ENCODE assay signal across 5 worm cellular contexts in genomic region chrIII:5552072-5552667, ce11.
TF ChIP-seq lines count a peak whose summit lies in the region.

F09F7.6 (minus strand) TSS chrIII:5552135.

TF ChIP-seq in whole organism, L1 larva, 84 proteins besides CTCF, POLR2A, EP300 and RAD21 (continued from another document and continues in another):
- TF ChIP-seq blmp-1 (tag; optimal IDR thresholded peaks at IDR 0.05; lab: Kevin White, UChicago) (peak; percentile 44), sup-37 (GFP tag; optimal IDR thresholded peaks at IDR 0.05; lab: Kevin White, UChicago) (no peak), lin-39 (tag; optimal IDR thresholded peaks at IDR 0.05; lab: Kevin White, UChicago) (peak; percentile 25), skn-1 (tag; optimal IDR thresholded peaks at IDR 0.05; lab: Kevin White, UChicago) (no peak), nhr-12 (tag; optimal IDR thresholded peaks at IDR 0.05; lab: Kevin White, UChicago) (no peak), egl-27 (tag; optimal IDR thresholded peaks at IDR 0.05; lab: Kevin White, UChicago) (no peak), ceh-63 (GFP tag; optimal IDR thresholded peaks at IDR 0.05; lab: Kevin White, UChicago) (no peak), efl-1 (optimal IDR thresholded peaks at IDR 0.05; lab: Kevin White, UChicago) (peak; percentile 37 to 52), efl-1 (GFP tag; optimal IDR thresholded peaks at IDR 0.05 in 1 of 2; lab: Kevin White, UChicago) (peak in 1 of 2 experiments; percentile 96), efl-3 (GFP tag; optimal IDR thresholded peaks at IDR 0.05; lab: Kevin White, UChicago) (no peak), rnt-1 (tag; optimal IDR thresholded peaks at IDR 0.05; lab: Kevin White, UChicago) (peak; percentile 76), lin-35 (GFP tag; optimal IDR thresholded peaks at IDR 0.05; lab: Kevin White, UChicago) (peak; percentile 41 to 81), lir-3 (tag; optimal IDR thresholded peaks at IDR 0.05; lab: Kevin White, UChicago; ENCODE audit: poor library complexity) (peak; percentile 72), swsn-7 (tag; optimal IDR thresholded peaks at IDR 0.05; lab: Kevin White, UChicago) (peak; percentile 46), xbp-1 (tag; optimal IDR thresholded peaks at IDR 0.05; lab: Kevin White, UChicago) (peak; percentile 27), nhr-85 (tag; lab: Kevin White, UChicago) (peak; percentile 98), nhr-237 (tag; optimal IDR thresholded peaks at IDR 0.05; lab: Kevin White, UChicago) (no peak), nhr-71 (tag; optimal IDR thresholded peaks at IDR 0.05; lab: Kevin White, UChicago) (peak; percentile 95), dpl-1 (GFP tag; optimal IDR thresholded peaks at IDR 0.05; lab: Kevin White, UChicago) (peak in 2 of 3 experiments; percentile 21 to 42), nhr-77 (tag; optimal IDR thresholded peaks at IDR 0.05; lab: Kevin White, UChicago) (no peak), snu-23 (GFP tag; optimal IDR thresholded peaks at IDR 0.05; lab: Kevin White, UChicago) (peak; percentile 93), ceh-90 (tag; optimal IDR thresholded peaks at IDR 0.05; lab: Kevin White, UChicago) (no peak), pqm-1 (tag; optimal IDR thresholded peaks at IDR 0.05; lab: Kevin White, UChicago) (no peak), unc-130 (tag; optimal IDR thresholded peaks at IDR 0.05; lab: Kevin White, UChicago) (peak; percentile 89), elt-3 (tag; optimal IDR thresholded peaks at IDR 0.05; lab: Kevin White, UChicago) (peak; percentile 35 to 93 (median 72)), dsc-1 (tag; optimal IDR thresholded peaks at IDR 0.05; lab: Kevin White, UChicago) (peak; percentile 41)

TF ChIP-seq in whole organism, L2 larva, 48 proteins besides CTCF, POLR2A, EP300 and RAD21 (continued from another document and continues in another):
- TF ChIP-seq nhr-129 (tag; optimal IDR thresholded peaks at IDR 0.05; lab: Kevin White, UChicago) (peak; percentile 91), ceh-82 (tag; optimal IDR thresholded peaks at IDR 0.05; lab: Kevin White, UChicago) (no peak), ztf-4 (tag; optimal IDR thresholded peaks at IDR 0.05; lab: Kevin White, UChicago) (peak; percentile 46), sma-9 (GFP tag; optimal IDR thresholded peaks at IDR 0.05; lab: Kevin White, UChicago) (peak; percentile 95), sma-9 (tag; optimal IDR thresholded peaks at IDR 0.05; lab: Kevin White, UChicago) (peak; percentile 36), peb-1 (tag; optimal IDR thresholded peaks at IDR 0.05; lab: Kevin White, UChicago) (no peak), unc-39 (tag; optimal IDR thresholded peaks at IDR 0.05; lab: Kevin White, UChicago) (no peak), ztf-1 (GFP tag; conservative IDR thresholded peaks at IDR 0.05; lab: Robert Waterston, UW) (no peak), nhr-10 (tag; optimal IDR thresholded peaks at IDR 0.05; lab: Kevin White, UChicago) (no peak), fos-1 (tag; optimal IDR thresholded peaks at IDR 0.05; lab: Kevin White, UChicago) (peak; percentile 51), nhr-237 (tag; optimal IDR thresholded peaks at IDR 0.05; lab: Kevin White, UChicago) (no peak), mab-5 (tag; optimal IDR thresholded peaks at IDR 0.05; lab: Kevin White, UChicago) (no peak), aly-2 (tag; optimal IDR thresholded peaks at IDR 0.05; lab: Kevin White, UChicago) (no peak), mdl-1 (tag; optimal IDR thresholded peaks at IDR 0.05; lab: Kevin White, UChicago) (peak; percentile 65 to 68), lin-39 (tag; optimal IDR thresholded peaks at IDR 0.05; lab: Kevin White, UChicago) (no peak), egl-27 (tag; optimal IDR thresholded peaks at IDR 0.05; lab: Kevin White, UChicago) (no peak), lsy-2 (tag; optimal IDR thresholded peaks at IDR 0.05; lab: Kevin White, UChicago) (peak in 1 of 2 experiments; percentile 74), elt-1 (tag; optimal IDR thresholded peaks at IDR 0.05; lab: Kevin White, UChicago) (peak; percentile 40), gmeb-1 (tag; optimal IDR thresholded peaks at IDR 0.05; lab: Kevin White, UChicago) (peak; percentile 60), nhr-21 (tag; optimal IDR thresholded peaks at IDR 0.05; lab: Kevin White, UChicago) (peak; percentile 74), lin-11 (tag; optimal IDR thresholded peaks at IDR 0.05; lab: Kevin White, UChicago) (no peak), C34F6.9 (tag; optimal IDR thresholded peaks at IDR 0.05; lab: Kevin White, UChicago) (peak; percentile 65), alr-1 (tag; optimal IDR thresholded peaks at IDR 0.05; lab: Kevin White, UChicago) (no peak), snpc-4 (tag; optimal IDR thresholded peaks at IDR 0.05; lab: Kevin White, UChicago) (no peak), nhr-23 (tag; optimal IDR thresholded peaks at IDR 0.05; lab: Kevin White, UChicago) (no peak), lin-13 (GFP tag; optimal IDR thresholded peaks at IDR 0.05; lab: Kevin White, UChicago) (no peak), ztf-11 (tag; optimal IDR thresholded peaks at IDR 0.05; lab: Kevin White, UChicago) (no peak), nhr-25 (tag; optimal IDR thresholded peaks at IDR 0.05; lab: Kevin White, UChicago) (peak; percentile 79)

TF ChIP-seq in whole organism, L3 larva, 47 proteins besides CTCF, POLR2A, EP300 and RAD21 (continued from another document):
- TF ChIP-seq ama-1 (optimal IDR thresholded peaks at IDR 0.05; lab: Kevin White, UChicago) (peak; percentile 87), elt-2 (tag; optimal IDR thresholded peaks at IDR 0.05; lab: Kevin White, UChicago) (peak; percentile 81), mdl-1 (tag; optimal IDR thresholded peaks at IDR 0.05; lab: Kevin White, UChicago) (peak; percentile 35), ztf-11 (tag; optimal IDR thresholded peaks at IDR 0.05; lab: Kevin White, UChicago) (no peak), ceh-28 (tag; optimal IDR thresholded peaks at IDR 0.05; lab: Kevin White, UChicago) (peak; percentile 27), nfya-1 (tag; optimal IDR thresholded peaks at IDR 0.05; lab: Kevin White, UChicago; ENCODE audit: insufficient read depth) (peak; percentile 53), nhr-77 (tag; optimal IDR thresholded peaks at IDR 0.05; lab: Kevin White, UChicago) (no peak), jun-1 (tag; optimal IDR thresholded peaks at IDR 0.05; lab: Kevin White, UChicago) (peak; percentile 44)
TF ChIP-seq in whole organism, L3 larva: peak in this region for 15.

TF ChIP-seq in whole organism, L4 larva, 104 proteins besides CTCF, POLR2A, EP300 and RAD21 (continued from another document):
- peak; percentile 68 for TF ChIP-seq mxl-3 (GFP tag; optimal IDR thresholded peaks at IDR 0.05; lab: Kevin White, UChicago)
- TF ChIP-seq ztf-7 (tag; optimal IDR thresholded peaks at IDR 0.05; lab: Kevin White, UChicago): peak; percentile 13
- TF ChIP-seq nhr-28 (tag; optimal IDR thresholded peaks at IDR 0.05; lab: Kevin White, UChicago): peak; percentile 82
- no peak for TF ChIP-seq tag-97 (GFP tag; IDR thresholded peaks at IDR 0.05; lab: Robert Waterston, UW)
- TF ChIP-seq nhr-6 (tag; optimal IDR thresholded peaks at IDR 0.05; lab: Kevin White, UChicago): peak; percentile 38
- TF ChIP-seq aly-2 (tag; optimal IDR thresholded peaks at IDR 0.05; lab: Kevin White, UChicago): no peak
- peak; percentile 77 to 80 for TF ChIP-seq daf-16 (GFP tag; optimal IDR thresholded peaks at IDR 0.05; lab: Kevin White, UChicago)
- TF ChIP-seq daf-16 (tag; optimal IDR thresholded peaks at IDR 0.05; lab: Kevin White, UChicago): peak; percentile 93
- peak; percentile 92 for TF ChIP-seq ama-1 (optimal IDR thresholded peaks at IDR 0.05; lab: Kevin White, UChicago)
- peak; percentile 9 for TF ChIP-seq T20F7.1 (GFP tag; optimal IDR thresholded peaks at IDR 0.05; lab: Kevin White, UChicago)
- no peak for TF ChIP-seq mdt-29 (GFP tag; IDR thresholded peaks at IDR 0.05; lab: Robert Waterston, UW)
- no peak for TF ChIP-seq hmg-1.1 (GFP tag; IDR thresholded peaks at IDR 0.05; lab: Robert Waterston, UW)
- TF ChIP-seq nhr-102 (tag; optimal IDR thresholded peaks at IDR 0.05; lab: Kevin White, UChicago): peak; percentile 24
- TF ChIP-seq hlh-11 (tag; optimal IDR thresholded peaks at IDR 0.05; lab: Kevin White, UChicago): peak; percentile 94
- TF ChIP-seq lsy-2 (tag; optimal IDR thresholded peaks at IDR 0.05; lab: Kevin White, UChicago): peak in 1 of 2 experiments; percentile 69
- peak; percentile 92 for TF ChIP-seq hlh-30 (tag; optimal IDR thresholded peaks at IDR 0.05; lab: Kevin White, UChicago; ENCODE audit: insufficient read depth)
- peak; percentile 67 for TF ChIP-seq nhr-11 (tag; optimal IDR thresholded peaks at IDR 0.05; lab: Kevin White, UChicago)
- TF ChIP-seq lim-7 (GFP tag; IDR thresholded peaks at IDR 0.05; lab: Robert Waterston, UW): no peak
- no peak for TF ChIP-seq F26F4.8 (GFP tag; conservative IDR thresholded peaks at IDR 0.05; lab: Robert Waterston, UW)
- TF ChIP-seq mes-2 (tag; optimal IDR thresholded peaks at IDR 0.05; lab: Kevin White, UChicago; ENCODE audit: poor library complexity, severe bottlenecking): peak; percentile 21
- TF ChIP-seq ceh-20 (GFP tag; IDR thresholded peaks at IDR 0.05; lab: Robert Waterston, UW): peak; percentile 59; the same call in 1 of the 2 replicates
- TF ChIP-seq ZK546.5 (tag; optimal IDR thresholded peaks at IDR 0.05; lab: Kevin White, UChicago): no peak
- TF ChIP-seq nhr-48 (tag; optimal IDR thresholded peaks at IDR 0.05; lab: Kevin White, UChicago): peak; percentile 33
- peak; percentile 82 to 94 for TF ChIP-seq mdl-1 (tag; optimal IDR thresholded peaks at IDR 0.05; lab: Kevin White, UChicago)
- no peak for TF ChIP-seq sdz-12 (GFP tag; optimal IDR thresholded peaks at IDR 0.05; lab: Kevin White, UChicago)
- TF ChIP-seq hif-1 (tag; optimal IDR thresholded peaks at IDR 0.05; lab: Kevin White, UChicago): peak in 1 of 2 experiments; percentile 49
- TF ChIP-seq F49E8.2 (tag; optimal IDR thresholded peaks at IDR 0.05; lab: Kevin White, UChicago; ENCODE audit: borderline replicate concordance): no peak
- peak; percentile 81 for TF ChIP-seq dmd-6 (GFP tag; IDR thresholded peaks at IDR 0.05; lab: Robert Waterston, UW)

TF ChIP-seq in whole organism, young adult, 124 proteins besides CTCF, POLR2A, EP300 and RAD21 (continued from another document):
- TF ChIP-seq atf-7 (tag; optimal IDR thresholded peaks at IDR 0.05; lab: Kevin White, UChicago) (peak; percentile 25), C06A6.2 (GFP tag; conservative IDR thresholded peaks at IDR 0.05; lab: Robert Waterston, UW) (0 out of 2 replicates have a peak, but pooled peaks have one; percentile 28), repo-1 (tag; optimal IDR thresholded peaks at IDR 0.05; lab: Kevin White, UChicago) (no peak), tbp1 (GFP tag; optimal IDR thresholded peaks at IDR 0.05; lab: Kevin White, UChicago) (peak; percentile 30), hmg-1.2 (GFP tag; IDR thresholded peaks at IDR 0.05; lab: Robert Waterston, UW) (peak; percentile 52), K12H6.12 (tag; optimal IDR thresholded peaks at IDR 0.05; lab: Kevin White, UChicago) (peak; percentile 62), T07F8.4 (tag; optimal IDR thresholded peaks at IDR 0.05; lab: Kevin White, UChicago) (no peak), let-607 (tag; optimal IDR thresholded peaks at IDR 0.05; lab: Kevin White, UChicago) (peak in 1 of 2 experiments; percentile 21)
